Worm (Caenorhabditis elegans): ENCODE data around the gene C18H9.1.

C18H9.1 gene

ce11 chrII:6726814-6727213 lies 27.9 kb downstream of the C18H9.1 start:
- TF ChIP-seq unc-62 (GFP tag; optimal IDR thresholded peaks at IDR 0.05), result no peak

- no peak for TF ChIP-seq unc-62 (GFP tag; optimal IDR thresholded peaks at IDR 0.05)
These were observed 30.4 kb downstream of the C18H9.1 start, which contains the start of gene T14B4.8 for ce11 chrII:6729331-6729730. T14B4.8 (minus strand) TSS chrII:6729390.

ce11 chrII:6733718-6734117 lies 34.8 kb downstream of the C18H9.1 start, which contains the start of gene T14B4.9:
T14B4.9 (minus strand) TSS chrII:6733818.
- no peak for TF ChIP-seq unc-62 (GFP tag; optimal IDR thresholded peaks at IDR 0.05)

- TF ChIP-seq unc-62 (GFP tag; optimal IDR thresholded peaks at IDR 0.05), result no peak
These were observed 35.8 kb downstream of the C18H9.1 start, which contains the start of gene T14B4.3 for ce11 chrII:6734674-6735073. T14B4.3 (plus strand) TSS chrII:6734937.

- TF ChIP-seq unc-62 (GFP tag; optimal IDR thresholded peaks at IDR 0.05), result no peak
These were observed 37.2 kb downstream of the C18H9.1 start, which contains the start of gene mrps-18.C for ce11 chrII:6736066-6736465. mrps-18.C (plus strand) TSS chrII:6736203.

- TF ChIP-seq unc-62 (GFP tag; optimal IDR thresholded peaks at IDR 0.05), result no peak
These were observed 37.7 kb downstream of the C18H9.1 start, which contains the start of gene T14B4.1 for ce11 chrII:6736604-6737003. T14B4.1 (plus strand) TSS chrII:6736904.

ce11 chrII:6741428-6741827 lies 42.5 kb downstream of the C18H9.1 start, which contains the start of gene exos-8:
exos-8 (plus strand) TSS chrII:6741691.
- no peak for TF ChIP-seq unc-62 (GFP tag; optimal IDR thresholded peaks at IDR 0.05)

- no peak for TF ChIP-seq unc-62 (GFP tag; optimal IDR thresholded peaks at IDR 0.05)
These were observed 43.7 kb downstream of the C18H9.1 start, which contains the start of gene F41G3.6 for ce11 chrII:6742614-6743013. F41G3.6 (plus strand) TSS chrII:6742914.

ce11 chrII:6744648-6745047 lies 45.8 kb downstream of the C18H9.1 start, which contains the start of gene ins-15:
ins-15 (minus strand) TSS chrII:6744748.
- no peak for TF ChIP-seq unc-62 (GFP tag; optimal IDR thresholded peaks at IDR 0.05)

ce11 chrII:6745783-6746182 lies 46.9 kb downstream of the C18H9.1 start, which contains the start of gene ins-14:
ins-14 (minus strand) TSS chrII:6745814.
- TF ChIP-seq unc-62 (GFP tag; optimal IDR thresholded peaks at IDR 0.05), result no peak

ce11 chrII:6746404-6746803 lies 47.5 kb downstream of the C18H9.1 start, which contains the start of gene F41G3.5:
F41G3.5 (plus strand) TSS chrII:6746704.
- no peak for TF ChIP-seq unc-62 (GFP tag; optimal IDR thresholded peaks at IDR 0.05)

ce11 chrII:6749422-6749821 lies 50.5 kb downstream of the C18H9.1 start, which contains the start of gene F41G3.10:
F41G3.10 (minus strand) TSS chrII:6749522.
- TF ChIP-seq unc-62 (GFP tag; optimal IDR thresholded peaks at IDR 0.05), result no peak
